Worm (Caenorhabditis elegans) whole organism, young adult: ENCODE measurements around the gene gpa-9.

ENCODE experiments used
- B0261.1 ChIP-seq: sonication (generic microtip); optimal IDR thresholded peaks from 2 replicates; lab custom pipeline; 2016; ENCODE audit warnings: mild to moderate bottlenecking, missing genetic modification characterization, moderate library complexity, missing compliant biosample characterization
- B0336.3 ChIP-seq: fragments of 200-800 bp; sonication (Bioruptor generic); IDR thresholded peaks from 2 replicates; pipeline ENCODE4 v1.3.6; 2022; ENCODE audit warnings: missing genetic modification characterization, missing compliant biosample characterization
- C06A6.2 ChIP-seq: fragments of 200-800 bp; sonication (Bioruptor generic); conservative IDR thresholded peaks from 2 replicates; pipeline ENCODE4 v1.3.6; 2022; ENCODE audit warnings: missing genetic modification characterization, missing compliant biosample characterization
- C17E4.6 ChIP-seq: fragments of 200-800 bp; sonication (Bioruptor generic); IDR thresholded peaks from 2 replicates; pipeline ENCODE4 v1.3.6; 2022; ENCODE audit warnings: missing genetic modification reagents, missing genetic modification characterization, missing compliant biosample characterization
- F39B2.1 ChIP-seq: fragments of 200-800 bp; sonication (Bioruptor generic); IDR thresholded peaks from 2 replicates; pipeline ENCODE4 v1.3.6; 2022; ENCODE audit warnings: missing genetic modification reagents, missing genetic modification characterization, missing compliant biosample characterization
- F49E8.2 ChIP-seq: sonication (generic microtip); optimal IDR thresholded peaks from 3 replicates; lab custom pipeline; 2017; ENCODE audit warnings: missing genetic modification characterization, mild to moderate bottlenecking, missing compliant biosample characterization, antibody characterized with exemption, moderate library complexity; ENCODE audit not compliant: insufficient read depth
- K12H6.12 ChIP-seq: fragments of 200-800 bp; sonication (Bioruptor generic); optimal IDR thresholded peaks from 2 replicates; lab custom pipeline; 2018; ENCODE audit warnings: mild to moderate bottlenecking, missing genetic modification characterization, missing compliant biosample characterization
- Y53F4B.3 ChIP-seq: fragments of 200-800 bp; sonication (Bioruptor generic); IDR thresholded peaks from 2 replicates; pipeline ENCODE4 v1.3.6; 2022; ENCODE audit warnings: missing genetic modification reagents, missing genetic modification characterization, missing compliant biosample characterization
- Y53G8AR.9 ChIP-seq: fragments of 200-800 bp; sonication (Bioruptor generic); conservative IDR thresholded peaks from 2 replicates; pipeline ENCODE4 v1.3.6; 2022; ENCODE audit warnings: missing genetic modification reagents, missing genetic modification characterization, missing compliant biosample characterization
- Y56A3A.18 ChIP-seq: fragments of 200-800 bp; sonication (Bioruptor generic); IDR thresholded peaks from 2 replicates; pipeline ENCODE4 v1.3.6; 2022; ENCODE audit warnings: missing genetic modification reagents, missing genetic modification characterization, missing compliant biosample characterization
- Y79H2A.3 ChIP-seq: fragments of 200-800 bp; sonication (Bioruptor generic); conservative IDR thresholded peaks from 2 replicates; pipeline ENCODE4 v1.3.6; 2022; ENCODE audit warnings: missing genetic modification reagents, missing genetic modification characterization, missing compliant biosample characterization
- ZK185.1 ChIP-seq: sonication (generic microtip); optimal IDR thresholded peaks from 2 replicates; lab custom pipeline; 2016; ENCODE audit warnings: mild to moderate bottlenecking, missing genetic modification characterization, missing compliant biosample characterization; ENCODE audit not compliant: poor library complexity, severe bottlenecking
- atf-7 ChIP-seq: sonication (generic microtip); optimal IDR thresholded peaks from 2 replicates; lab custom pipeline; 2017; ENCODE audit warnings: mild to moderate bottlenecking, missing genetic modification characterization, missing compliant biosample characterization
- attf-3 ChIP-seq: fragments of 200-800 bp; sonication (Bioruptor generic); conservative IDR thresholded peaks from 2 replicates; pipeline ENCODE4 v1.3.6; 2022; ENCODE audit warnings: missing genetic modification reagents, missing genetic modification characterization, missing compliant biosample characterization
- attf-5 ChIP-seq: fragments of 200-800 bp; sonication (Bioruptor generic); optimal IDR thresholded peaks from 2 replicates; lab custom pipeline; 2018; ENCODE audit warnings: mild to moderate bottlenecking, missing genetic modification characterization, missing compliant biosample characterization
- bed-1 ChIP-seq: fragments of 200-800 bp; sonication (Bioruptor generic); IDR thresholded peaks from 2 replicates; pipeline ENCODE4 v1.3.6; 2022; ENCODE audit warnings: missing genetic modification reagents, missing genetic modification characterization, missing compliant biosample characterization
- cebp-1 ChIP-seq, 2 experiments: fragments of 200-800 bp in 1 of 2; sonication (Bioruptor generic) in 1 of 2; sonication (generic microtip) in 1 of 2; IDR thresholded peaks in 1 of 2; optimal IDR thresholded peaks in 1 of 2; 2 replicates each; pipeline versions ENCODE4 v1.3.6 to Lab custom; 2017 to 2022; ENCODE audit warnings: missing compliant biosample characterization in 2 of 2, missing genetic modification characterization in 2 of 2, mild to moderate bottlenecking in 1 of 2, missing genetic modification reagents in 1 of 2, moderate library complexity in 1 of 2
- cebp-2 ChIP-seq: fragments of 200-800 bp; sonication (Bioruptor generic); IDR thresholded peaks from 2 replicates; pipeline ENCODE4 v1.3.6; 2022; ENCODE audit warnings: missing genetic modification characterization, missing compliant biosample characterization
- ceh-79 ChIP-seq: sonication (generic microtip); optimal IDR thresholded peaks from 2 replicates; lab custom pipeline; 2017; ENCODE audit warnings: mild to moderate bottlenecking, missing genetic modification characterization, missing compliant biosample characterization
- ceh-91 ChIP-seq: fragments of 200-800 bp; sonication (Bioruptor generic); IDR thresholded peaks from 2 replicates; pipeline ENCODE4 v1.3.6; 2022; ENCODE audit warnings: missing genetic modification reagents, missing genetic modification characterization, missing compliant biosample characterization
- die-1 ChIP-seq: sonication (generic microtip); optimal IDR thresholded peaks from 2 replicates; lab custom pipeline; 2016; ENCODE audit warnings: missing genotype, mild to moderate bottlenecking, missing genetic modification characterization, missing compliant biosample characterization
- dox-1 ChIP-seq: fragments of 200-800 bp; sonication (Bioruptor generic); IDR thresholded peaks from 2 replicates; pipeline ENCODE4 v1.3.6; 2022; ENCODE audit warnings: missing genetic modification reagents, missing genetic modification characterization, missing compliant biosample characterization
- ekl-4 ChIP-seq: fragments of 200-800 bp; sonication (Bioruptor generic); IDR thresholded peaks from 2 replicates; pipeline ENCODE4 v1.3.6; 2022; ENCODE audit warnings: missing genetic modification reagents, missing genetic modification characterization, missing compliant biosample characterization
- ets-4 ChIP-seq: fragments of 200-800 bp; sonication (Bioruptor generic); optimal IDR thresholded peaks from 2 replicates; lab custom pipeline; 2018; ENCODE audit warnings: mild to moderate bottlenecking, missing genetic modification characterization, missing compliant biosample characterization
- hlh-26 ChIP-seq: fragments of 200-800 bp; sonication (Bioruptor generic); conservative IDR thresholded peaks from 2 replicates; pipeline ENCODE4 v1.3.6; 2022; ENCODE audit warnings: missing genetic modification reagents, missing genetic modification characterization, missing compliant biosample characterization
- hsf-1 ChIP-seq: fragments of 200-800 bp; sonication (Bioruptor generic); IDR thresholded peaks from 2 replicates; pipeline ENCODE4 v1.3.6; 2022; ENCODE audit warnings: missing genetic modification reagents, missing genetic modification characterization, missing compliant biosample characterization
- lin-40 ChIP-seq: sonication (generic microtip); optimal IDR thresholded peaks from 2 replicates; lab custom pipeline; 2016; ENCODE audit warnings: missing genetic modification characterization, mild to moderate bottlenecking, missing compliant biosample characterization, missing genotype, missing genetic modification reagents
- mcd-1 ChIP-seq: fragments of 200-800 bp; sonication (Bioruptor generic); IDR thresholded peaks from 2 replicates; pipeline ENCODE4 v1.3.6; 2022; ENCODE audit warnings: missing genetic modification reagents, missing genetic modification characterization, missing compliant biosample characterization
- nfya-2 ChIP-seq: fragments of 200-800 bp; sonication (Bioruptor generic); IDR thresholded peaks from 2 replicates; pipeline ENCODE4 v1.3.6; 2022; ENCODE audit warnings: missing genetic modification reagents, missing genetic modification characterization, missing compliant biosample characterization
- nfyb-1 ChIP-seq: fragments of 200-800 bp; sonication (Bioruptor generic); IDR thresholded peaks from 2 replicates; pipeline ENCODE4 v1.3.6; 2022; ENCODE audit warnings: missing genetic modification reagents, missing genetic modification characterization, missing compliant biosample characterization
- nhr-27 ChIP-seq: fragments of 200-800 bp; sonication (Bioruptor generic); optimal IDR thresholded peaks from 2 replicates; lab custom pipeline; 2018; ENCODE audit warnings: mild to moderate bottlenecking, missing genetic modification characterization, moderate library complexity, missing compliant biosample characterization
- nhr-80 ChIP-seq: sonication (generic microtip); optimal IDR thresholded peaks from 2 replicates; lab custom pipeline; 2016; ENCODE audit warnings: missing genetic modification characterization, missing compliant biosample characterization
- pha-4 ChIP-seq: fragments of 150-350 bp; sonication (generic microtip); optimal IDR thresholded peaks from 2 replicates; lab custom pipeline; 2014; ENCODE audit warnings: missing biosample characterization, missing genetic modification reagents, missing genetic modification characterization
- rcor-1 ChIP-seq: fragments of 200-800 bp; sonication (Bioruptor generic); IDR thresholded peaks from 2 replicates; pipeline ENCODE4 v1.3.6; 2022; ENCODE audit warnings: missing genetic modification reagents, missing genetic modification characterization, missing compliant biosample characterization
- repo-1 ChIP-seq: sonication (generic microtip); optimal IDR thresholded peaks from 2 replicates; lab custom pipeline; 2017; ENCODE audit warnings: mild to moderate bottlenecking, missing genetic modification characterization, missing compliant biosample characterization
- snpc-3.4 ChIP-seq: sonication (generic microtip); optimal IDR thresholded peaks from 2 replicates; lab custom pipeline; 2017; ENCODE audit warnings: missing genetic modification characterization, mild to moderate bottlenecking, missing compliant biosample characterization, antibody characterized with exemption, moderate library complexity, missing genotype, missing genetic modification reagents
- snpc-4 ChIP-seq, 5 experiments: fragments of 150-350 bp in 1 of 5; sonication (generic microtip) in 4 of 5; optimal IDR thresholded peaks; 2 replicates each; lab custom pipeline; 2014 to 2018; ENCODE audit warnings: missing genetic modification characterization in 5 of 5, missing biosample characterization in 3 of 5, antibody characterized with exemption in 2 of 5, mild to moderate bottlenecking in 2 of 5, missing compliant biosample characterization in 2 of 5, missing genotype in 2 of 5, moderate library complexity in 2 of 5, missing genetic modification reagents in 1 of 5
- somi-1 ChIP-seq: fragments of 200-800 bp; sonication (Bioruptor generic); optimal IDR thresholded peaks from 2 replicates; lab custom pipeline; 2018; ENCODE audit warnings: mild to moderate bottlenecking, missing genetic modification characterization, missing compliant biosample characterization
- tbp1 ChIP-seq: fragments of 200-800 bp; sonication (Bioruptor generic); optimal IDR thresholded peaks from 2 replicates; lab custom pipeline; 2018; ENCODE audit warnings: mild to moderate bottlenecking, missing genetic modification characterization, missing compliant biosample characterization
- unc-62 ChIP-seq: fragments of 150-350 bp; optimal IDR thresholded peaks from 2 replicates; lab custom pipeline; 2014; ENCODE audit warnings: missing biosample characterization, missing genetic modification reagents, missing genetic modification characterization
- xnd-1 ChIP-seq: sonication (generic microtip); optimal IDR thresholded peaks from 2 replicates; lab custom pipeline; 2016; ENCODE audit warnings: missing genotype, missing genetic modification reagents, missing genetic modification characterization, missing compliant biosample characterization
- ztf-22 ChIP-seq: fragments of 200-800 bp; sonication (Bioruptor generic); optimal IDR thresholded peaks from 2 replicates; lab custom pipeline; 2018; ENCODE audit warnings: mild to moderate bottlenecking, missing genetic modification characterization, moderate library complexity, missing compliant biosample characterization
- ztf-26 ChIP-seq: sonication (generic microtip); optimal IDR thresholded peaks from 2 replicates; lab custom pipeline; 2017; ENCODE audit warnings: missing genetic modification characterization, missing compliant biosample characterization

The gpa-9 gene

DNA sequence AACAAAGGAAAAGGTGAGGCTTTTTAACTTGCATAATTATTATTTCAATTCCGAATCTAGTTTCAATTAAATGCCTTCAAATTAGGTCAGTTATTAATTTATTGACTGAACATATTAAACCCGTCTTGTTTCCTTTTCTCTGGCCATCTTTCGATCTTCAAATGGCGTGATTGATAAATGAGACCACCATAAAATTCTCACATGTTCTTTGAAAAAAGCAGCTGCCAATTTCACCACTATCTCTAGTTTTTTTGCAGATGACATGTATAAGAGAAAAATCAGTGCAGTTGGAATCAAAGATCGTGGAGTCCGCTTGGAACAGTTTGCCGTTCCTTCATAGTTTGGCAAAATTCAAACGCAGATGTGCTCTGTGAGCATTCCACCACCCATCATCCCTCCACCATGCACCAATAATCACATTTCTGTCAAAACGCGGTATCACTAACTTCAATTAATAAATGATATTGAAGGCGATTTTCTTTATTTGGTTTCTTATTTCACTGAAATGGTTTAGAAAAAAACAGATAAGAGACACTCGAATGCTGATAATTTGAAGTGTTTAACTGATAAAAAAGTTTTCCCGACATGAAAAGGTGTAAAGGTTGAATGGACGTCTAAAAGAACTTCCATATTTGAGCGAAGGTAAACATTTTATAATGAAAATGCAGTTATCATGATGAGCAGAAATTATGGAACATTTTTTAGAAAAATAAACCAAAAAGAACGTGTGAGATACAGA lies 11.2 kb downstream of the gpa-9 start:
- TF ChIP-seq ceh-79 (tag; lab: Kevin White, UChicago): no peak
- TF ChIP-seq rcor-1 (GFP tag; lab: Robert Waterston, UW): peak; percentile 14; the same call in 1 of the 2 replicates
- peak; percentile 16 for TF ChIP-seq ZK185.1
- TF ChIP-seq nhr-80 (tag; lab: Kevin White, UChicago): peak; percentile 70
- TF ChIP-seq C17E4.6 (GFP tag; lab: Robert Waterston, UW): no peak
- TF ChIP-seq ztf-22: peak; percentile 31
- peak; percentile 0 for TF ChIP-seq atf-7 (tag; lab: Kevin White, UChicago)
- TF ChIP-seq, all 124 proteins: peak for 5

- TF ChIP-seq attf-5 (peak; percentile 55), xnd-1 (tag; lab: Kevin White, UChicago) (no peak), C06A6.2 (GFP tag; lab: Robert Waterston, UW) (peak; percentile 67; the same call in 1 of the 2 replicates), hlh-26 (GFP tag; lab: Robert Waterston, UW) (no peak), bed-1 (GFP tag; lab: Robert Waterston, UW) (no peak), nfya-2 (GFP tag; lab: Robert Waterston, UW) (no peak), snpc-3.4 (tag; lab: Kevin White, UChicago) (no peak), Y56A3A.18 (GFP tag; lab: Robert Waterston, UW) (no peak), die-1 (tag; lab: Kevin White, UChicago) (peak; percentile 5), cebp-1 (GFP tag; IDR thresholded peaks at IDR 0.05; lab: Robert Waterston, UW) (no peak), cebp-1 (tag; optimal IDR thresholded peaks at IDR 0.05; lab: Kevin White, UChicago) (peak; percentile 64), Y79H2A.3 (GFP tag; lab: Robert Waterston, UW) (no peak), lin-40 (peak; percentile 67), mcd-1 (GFP tag; lab: Robert Waterston, UW) (peak; percentile 43; the same call in 1 of the 2 replicates), F49E8.2 (tag; lab: Kevin White, UChicago) (no peak), Y53F4B.3 (GFP tag; lab: Robert Waterston, UW) (no peak), B0261.1 (tag; lab: Kevin White, UChicago) (no peak), ztf-22 (peak; percentile 73), atf-7 (tag; lab: Kevin White, UChicago) (peak; percentile 60), ceh-91 (GFP tag; lab: Robert Waterston, UW) (no peak), unc-62 (GFP tag; lab: Kevin White, UChicago) (no peak), ztf-26 (tag; lab: Kevin White, UChicago) (peak; percentile 76), K12H6.12 (tag; lab: Kevin White, UChicago) (peak; percentile 67), tbp1 (GFP tag; lab: Kevin White, UChicago) (peak; percentile 31), ets-4 (GFP tag; lab: Kevin White, UChicago) (peak; percentile 11), rcor-1 (GFP tag; lab: Robert Waterston, UW) (0 out of 2 replicates have a peak, but pooled peaks have one; percentile 21), repo-1 (tag; lab: Kevin White, UChicago) (no peak), nfyb-1 (GFP tag; lab: Robert Waterston, UW) (peak; percentile 73), ekl-4 (GFP tag; lab: Robert Waterston, UW) (peak; percentile 46; the same call in 1 of the 2 replicates), cebp-2 (GFP tag; lab: Robert Waterston, UW) (no peak), somi-1 (peak; percentile 7), B0336.3 (GFP tag; lab: Robert Waterston, UW) (peak; percentile 61), Y53G8AR.9 (GFP tag; lab: Robert Waterston, UW) (no peak), nhr-80 (tag; lab: Kevin White, UChicago) (peak; percentile 52), F39B2.1 (no peak), nhr-27 (no peak), attf-3 (GFP tag; lab: Robert Waterston, UW) (no peak), hsf-1 (peak; percentile 50; the same call in 1 of the 2 replicates), dox-1 (no peak; the same call in 1 of the 2 replicates), snpc-4 (GFP tag; optimal IDR thresholded peaks at IDR 0.05; lab: Kevin White, UChicago) (no peak), snpc-4 (tag; optimal IDR thresholded peaks at IDR 0.05; lab: Kevin White, UChicago) (peak in 1 of 4 experiments; percentile 20), pha-4 (tag; lab: Kevin White, UChicago) (peak; percentile 39)
These were observed 11.8 kb downstream of the gpa-9 start, which contains the start of gene F56H9.2 for ce11 chrV:12637238-12637690. Gene F56H9.2, plus strand, starts transcription at chrV:12637663.
